Worm (Caenorhabditis elegans): ENCODE measurements around the gene osg-1.

DNA sequence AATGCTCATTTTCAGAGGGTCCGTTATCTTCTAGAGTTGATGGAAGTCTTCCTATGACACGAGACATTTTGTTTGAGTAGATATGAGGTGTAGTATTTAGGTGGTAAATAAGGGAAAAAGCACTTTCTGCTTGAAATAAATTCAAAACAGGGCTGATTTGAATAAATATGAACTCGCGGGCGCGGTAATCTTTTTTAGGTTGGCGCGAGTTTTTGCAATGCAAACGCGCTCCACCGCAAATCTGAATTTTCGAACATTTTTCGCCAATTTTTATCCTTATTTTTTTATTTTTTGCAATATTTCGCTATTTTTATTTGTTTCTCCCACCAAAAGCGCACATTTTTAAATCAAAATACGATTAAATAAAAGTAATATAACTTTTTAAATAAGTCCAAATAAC is 39.2 kb upstream of the osg-1 start, which contains the start of gene skpt-1:
- TF ChIP-seq W03F9.2 (tag; optimal IDR thresholded peaks at IDR 0.05) = peak; percentile 56
- no peak for TF ChIP-seq him-1 (tag; optimal IDR thresholded peaks at IDR 0.05)
- no peak for TF ChIP-seq dao-5 (tag; optimal IDR thresholded peaks at IDR 0.05)

Data from whole organism, L4/young adult.